Worm (Caenorhabditis elegans): Measurements from ENCODE around the gene Y49G5B.1.
A peak's percentile ranks its signal among the peaks of the same experiment; 100 is the strongest.

Gene Y49G5B.1

DNA sequence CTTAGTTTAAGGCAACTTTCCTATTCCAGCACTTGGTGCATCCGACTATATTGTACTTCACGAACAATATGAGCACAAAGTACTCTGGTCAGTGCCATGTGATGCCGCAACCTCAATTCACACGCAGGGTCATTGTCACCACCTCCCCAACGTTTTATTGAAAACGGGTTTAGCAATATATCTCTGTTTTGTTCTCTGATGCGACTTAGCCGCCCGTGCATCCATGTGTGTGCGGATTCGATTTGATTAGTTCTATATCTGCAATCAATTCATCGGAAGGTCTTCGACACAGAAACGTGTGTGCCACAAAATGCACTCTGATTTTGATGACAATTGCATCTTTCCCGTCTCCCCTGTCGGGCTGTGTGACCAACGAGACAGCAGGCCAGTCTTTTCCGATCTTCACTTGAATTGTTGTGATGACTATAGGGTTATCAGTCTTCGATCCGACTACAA is 49.5 kb downstream of the Y49G5B.1 start (continued):
- TF ChIP-seq Y116A8C.19 (tag; optimal IDR thresholded peaks at IDR 0.05; ENCODE audit: borderline replicate concordance) (no peak), unc-30 (tag; optimal IDR thresholded peaks at IDR 0.05) (no peak), aha-1 (tag; optimal IDR thresholded peaks at IDR 0.05) (no peak), lsy-2 (tag; optimal IDR thresholded peaks at IDR 0.05) (peak; percentile 1 to 4), ceh-90 (tag; optimal IDR thresholded peaks at IDR 0.05) (no peak), aly-2 (tag; optimal IDR thresholded peaks at IDR 0.05) (no peak), C04F5.9 (tag; optimal IDR thresholded peaks at IDR 0.05) (no peak), unc-98 (GFP tag; IDR thresholded peaks at IDR 0.05) (no peak), ztf-11 (tag; optimal IDR thresholded peaks at IDR 0.05) (no peak), nhr-77 (tag; optimal IDR thresholded peaks at IDR 0.05) (no peak), mab-9 (GFP tag; IDR thresholded peaks at IDR 0.05) (no peak), unc-86 (tag; optimal IDR thresholded peaks at IDR 0.05) (no peak), nhr-237 (tag; optimal IDR thresholded peaks at IDR 0.05) (no peak), nhr-47 (tag; optimal IDR thresholded peaks at IDR 0.05) (peak; percentile 50), efl-3 (GFP tag; optimal IDR thresholded peaks at IDR 0.05) (no peak), snpc-4 (tag; optimal IDR thresholded peaks at IDR 0.05) (no peak), fkh-10 (GFP tag; optimal IDR thresholded peaks at IDR 0.05) (peak; percentile 12), nhr-76 (tag; optimal IDR thresholded peaks at IDR 0.05) (no peak), nhr-19 (GFP tag; conservative IDR thresholded peaks at IDR 0.05) (peak; percentile 85), mef-2 (tag; optimal IDR thresholded peaks at IDR 0.05) (no peak), zip-4 (GFP tag; optimal IDR thresholded peaks at IDR 0.05) (no peak), ceh-8 (GFP tag; optimal IDR thresholded peaks at IDR 0.05) (no peak), nhr-84 (tag; optimal IDR thresholded peaks at IDR 0.05) (no peak), rnt-1 (tag; optimal IDR thresholded peaks at IDR 0.05) (no peak), tlp-1 (tag; optimal IDR thresholded peaks at IDR 0.05) (no peak), mep-1 (tag; optimal IDR thresholded peaks at IDR 0.05) (no peak), pqm-1 (tag; optimal IDR thresholded peaks at IDR 0.05) (no peak), ces-1 (GFP tag; optimal IDR thresholded peaks at IDR 0.05) (no peak), lin-35 (GFP tag; optimal IDR thresholded peaks at IDR 0.05) (peak in 1 of 2 experiments; percentile 40), unc-62 (GFP tag; optimal IDR thresholded peaks at IDR 0.05) (no peak), ceh-63 (GFP tag; optimal IDR thresholded peaks at IDR 0.05) (no peak), nhr-12 (tag; optimal IDR thresholded peaks at IDR 0.05) (no peak), irx-1 (tag; optimal IDR thresholded peaks at IDR 0.05) (no peak), lir-3 (tag; optimal IDR thresholded peaks at IDR 0.05; ENCODE audit: poor library complexity) (peak; percentile 9), fkh-8 (tag; optimal IDR thresholded peaks at IDR 0.05) (no peak), skn-1 (tag; optimal IDR thresholded peaks at IDR 0.05) (peak; percentile 18), egl-13 (tag; optimal IDR thresholded peaks at IDR 0.05) (no peak), C16A3.4 (tag; optimal IDR thresholded peaks at IDR 0.05) (peak; percentile 43), grh-1 (GFP tag; IDR thresholded peaks at IDR 0.05) (peak; percentile 84), F16B12.6 (tag; optimal IDR thresholded peaks at IDR 0.05) (no peak), mdl-1 (tag; optimal IDR thresholded peaks at IDR 0.05) (peak in 1 of 2 experiments; percentile 44), ets-5 (GFP tag; IDR thresholded peaks at IDR 0.05) (no peak), nhr-20 (tag; optimal IDR thresholded peaks at IDR 0.05) (peak; percentile 96), nhr-90 (tag; optimal IDR thresholded peaks at IDR 0.05; ENCODE audit: poor library complexity) (peak; percentile 45), xbp-1 (tag; optimal IDR thresholded peaks at IDR 0.05) (peak; percentile 36), nhr-71 (tag; optimal IDR thresholded peaks at IDR 0.05) (peak; percentile 81), hlh-17 (GFP tag; optimal IDR thresholded peaks at IDR 0.05; ENCODE audit: borderline replicate concordance) (no peak), pax-3 (tag; optimal IDR thresholded peaks at IDR 0.05) (no peak), zag-1 (tag; optimal IDR thresholded peaks at IDR 0.05) (no peak), ztf-4 (tag; optimal IDR thresholded peaks at IDR 0.05) (peak; percentile 39), tbx-2 (tag; optimal IDR thresholded peaks at IDR 0.05) (peak; percentile 20), dpl-1 (GFP tag; optimal IDR thresholded peaks at IDR 0.05) (no peak), fos-1 (tag; optimal IDR thresholded peaks at IDR 0.05) (no peak), hlh-4 (tag; optimal IDR thresholded peaks at IDR 0.05) (no peak)
